Fruit fly (Drosophila melanogaster) whole organism, embryonic: ENCODE measurements around the gene Ns4.

Experiments
- Blimp-1 ChIP-seq: fragments of 200-800 bp; sonication (Bioruptor generic); optimal IDR thresholded peaks from 3 replicates; lab custom pipeline; 2018; ENCODE audit warnings: missing biosample characterization, missing genetic modification characterization, mild to moderate bottlenecking, moderate library complexity, missing genetic modification reagents
- CG10267 ChIP-seq: fragments of 200-800 bp; sonication (Bioruptor generic); optimal IDR thresholded peaks from 2 replicates; lab custom pipeline; 2018; ENCODE audit warnings: missing biosample characterization, mild to moderate bottlenecking, missing genetic modification characterization, moderate library complexity
- CG11085 ChIP-seq: fragments of 200-800 bp; sonication (Bioruptor generic); IDR thresholded peaks from 2 replicates; pipeline ENCODE4 v1.3.6; 2022; ENCODE audit warnings: missing biosample characterization, missing genetic modification characterization
- CG12391 ChIP-seq: fragments of 200-800 bp; sonication (Bioruptor generic); optimal IDR thresholded peaks from 3 replicates; lab custom pipeline; 2018; ENCODE audit warnings: missing biosample characterization, mild to moderate bottlenecking, missing genetic modification characterization, moderate library complexity
- CG1647 ChIP-seq: fragments of 200-800 bp; sonication (Bioruptor generic); optimal IDR thresholded peaks from 3 replicates; lab custom pipeline; 2016; ENCODE audit warnings: missing biosample characterization, missing genetic modification characterization
- CG16815 ChIP-seq: fragments of 200-800 bp; sonication (Bioruptor generic); optimal IDR thresholded peaks from 3 replicates; lab custom pipeline; 2017; ENCODE audit warnings: missing biosample characterization, mild to moderate bottlenecking, missing genetic modification characterization
- CG17612 ChIP-seq: fragments of 200-800 bp; sonication (Bioruptor generic); IDR thresholded peaks from 2 replicates; pipeline ENCODE4 v1.3.6; 2022; ENCODE audit warnings: missing biosample characterization, missing genetic modification characterization
- CG17829 ChIP-seq: fragments of 200-800 bp; optimal IDR thresholded peaks from 2 replicates; lab custom pipeline; 2019; ENCODE audit warnings: missing biosample characterization, mild to moderate bottlenecking, missing genetic modification characterization, moderate library complexity
- CG2116 ChIP-seq: fragments of 200-800 bp; sonication (Bioruptor generic); optimal IDR thresholded peaks from 3 replicates; lab custom pipeline; 2018; ENCODE audit warnings: missing biosample characterization, mild to moderate bottlenecking, missing genetic modification characterization
- CG2889 ChIP-seq: fragments of 200-800 bp; sonication (Bioruptor generic); IDR thresholded peaks from 3 replicates; pipeline ENCODE4 v1.3.6; 2022; ENCODE audit warnings: missing biosample characterization, missing genetic modification characterization
- CG3065 ChIP-seq: fragments of 200-800 bp; sonication (Bioruptor generic); optimal IDR thresholded peaks from 2 replicates; lab custom pipeline; 2016; ENCODE audit warnings: missing biosample characterization, missing genetic modification characterization
- CG31365 ChIP-seq: fragments of 200-800 bp; sonication (Bioruptor generic); optimal IDR thresholded peaks from 2 replicates; lab custom pipeline; 2018; ENCODE audit warnings: missing biosample characterization, mild to moderate bottlenecking, missing genetic modification characterization
- CG3281 ChIP-seq: fragments of 200-800 bp; sonication (Bioruptor generic); optimal IDR thresholded peaks from 3 replicates; lab custom pipeline; 2017; ENCODE audit warnings: missing biosample characterization, mild to moderate bottlenecking, missing genetic modification characterization
- CG43689 ChIP-seq: fragments of 200-800 bp; sonication (Bioruptor generic); IDR thresholded peaks from 2 replicates; pipeline ENCODE4 v1.3.6; 2022; ENCODE audit warnings: missing biosample characterization, missing genetic modification characterization
- CG6654 ChIP-seq: fragments of 200-800 bp; sonication (Bioruptor generic); optimal IDR thresholded peaks from 2 replicates; lab custom pipeline; 2017; ENCODE audit warnings: missing biosample characterization, mild to moderate bottlenecking, missing genetic modification characterization
- CG9817 ChIP-seq: fragments of 200-800 bp; sonication (Bioruptor generic); optimal IDR thresholded peaks from 2 replicates; lab custom pipeline; 2018; ENCODE audit warnings: missing biosample characterization, mild to moderate bottlenecking, missing genetic modification characterization, moderate library complexity
- CG9932 ChIP-seq: fragments of 200-800 bp; sonication (Bioruptor generic); IDR thresholded peaks from 2 replicates; pipeline ENCODE4 v1.3.6; 2022; ENCODE audit warnings: missing biosample characterization, missing genetic modification characterization
- CTCF ChIP-seq: fragments of 200-800 bp; sonication (Bioruptor generic); optimal IDR thresholded peaks from 2 replicates; lab custom pipeline; 2017; ENCODE audit warnings: missing biosample characterization, mild to moderate bottlenecking, missing genetic modification characterization, moderate library complexity
- Camta ChIP-seq: fragments of 200-800 bp; sonication (Bioruptor generic); optimal IDR thresholded peaks from 2 replicates; lab custom pipeline; 2016; ENCODE audit warnings: missing biosample characterization, missing genetic modification characterization
- HLH54F ChIP-seq: fragments of 200-800 bp; sonication (Bioruptor generic); optimal IDR thresholded peaks from 3 replicates; lab custom pipeline; 2016; ENCODE audit warnings: missing biosample characterization, missing genetic modification characterization
- HmgZ ChIP-seq: fragments of 200-800 bp; sonication (Bioruptor generic); optimal IDR thresholded peaks from 2 replicates; lab custom pipeline; 2018; ENCODE audit warnings: missing biosample characterization, mild to moderate bottlenecking, missing genetic modification characterization
- Hr3 ChIP-seq: fragments of 200-800 bp; sonication (Bioruptor generic); optimal IDR thresholded peaks from 3 replicates; lab custom pipeline; 2016; ENCODE audit warnings: missing biosample characterization, missing genetic modification characterization
- Hr39 ChIP-seq: fragments of >200 bp; optimal IDR thresholded peaks from 2 replicates; lab custom pipeline; 2017
- Hr51 ChIP-seq, 2 experiments: fragments of 200-800 bp; sonication (Bioruptor generic); optimal IDR thresholded peaks; 2 replicates in 1 of 2; 3 replicates in 1 of 2; lab custom pipeline; 2016 to 2018; ENCODE audit warnings: missing biosample characterization in 2 of 2, missing genetic modification characterization in 2 of 2, mild to moderate bottlenecking in 1 of 2, moderate library complexity in 1 of 2
- Lpt ChIP-seq: fragments of >200 bp; optimal IDR thresholded peaks from 2 replicates; lab custom pipeline; 2018; ENCODE audit warnings: missing biosample characterization, missing genetic modification characterization
- MESR4 ChIP-seq: fragments of 200-800 bp; sonication (Bioruptor generic); optimal IDR thresholded peaks from 2 replicates; lab custom pipeline; 2018; ENCODE audit warnings: missing biosample characterization, mild to moderate bottlenecking, missing genetic modification characterization, moderate library complexity
- Mes4 ChIP-seq: fragments of 200-800 bp; sonication (Bioruptor generic); optimal IDR thresholded peaks from 2 replicates; lab custom pipeline; 2016; ENCODE audit warnings: missing biosample characterization, missing genetic modification characterization
- Rx ChIP-seq: fragments of 200-800 bp; sonication (Bioruptor generic); IDR thresholded peaks from 2 replicates; pipeline ENCODE4 v1.3.6; 2022; ENCODE audit warnings: missing biosample characterization, missing genetic modification characterization
- Sox102F ChIP-seq: fragments of 200-800 bp; sonication (Bioruptor generic); optimal IDR thresholded peaks from 2 replicates; lab custom pipeline; 2018; ENCODE audit warnings: missing biosample characterization, mild to moderate bottlenecking, missing genetic modification characterization, moderate library complexity
- Ssrp ChIP-seq: fragments of 200-800 bp; sonication (Bioruptor generic); optimal IDR thresholded peaks from 2 replicates; lab custom pipeline; 2018; ENCODE audit warnings: missing biosample characterization, mild to moderate bottlenecking, missing genetic modification characterization, moderate library complexity
- Trl ChIP-seq, 3 experiments: fragments of >200 bp in 2 of 3; fragments of 200-800 bp in 1 of 3; sonication (Bioruptor generic) in 1 of 3; optimal IDR thresholded peaks; 2 replicates in 1 of 3; 3 replicates in 2 of 3; lab custom pipeline; 2016 to 2017; ENCODE audit warnings: missing biosample characterization in 1 of 3, missing genetic modification characterization in 1 of 3
- ase ChIP-seq: fragments of 200-800 bp; sonication (Bioruptor generic); IDR thresholded peaks from 3 replicates; pipeline ENCODE4 v1.3.6; 2022; ENCODE audit warnings: missing biosample characterization, missing genetic modification characterization
- bbx ChIP-seq: fragments of 200-800 bp; sonication (Bioruptor generic); IDR thresholded peaks from 2 replicates; pipeline ENCODE4 v1.3.6; 2022; ENCODE audit warnings: missing biosample characterization, missing genetic modification characterization; ENCODE audit not compliant: partially characterized antibody
- br ChIP-seq: fragments of >200 bp; optimal IDR thresholded peaks from 2 replicates; lab custom pipeline; 2017
- cad ChIP-seq: fragments of >200 bp; optimal IDR thresholded peaks from 2 replicates; lab custom pipeline; 2017; ENCODE audit warnings: missing biosample characterization, missing genetic modification characterization
- disco-r ChIP-seq: fragments of 200-800 bp; sonication (Bioruptor generic); optimal IDR thresholded peaks from 2 replicates; lab custom pipeline; 2016; ENCODE audit warnings: missing biosample characterization, missing genetic modification characterization
- dmrt11E ChIP-seq: fragments of 200-800 bp; sonication (Bioruptor generic); optimal IDR thresholded peaks from 3 replicates; lab custom pipeline; 2018; ENCODE audit warnings: missing biosample characterization, mild to moderate bottlenecking, missing genetic modification characterization, moderate library complexity
- eyg ChIP-seq: fragments of 200-800 bp; sonication (Bioruptor generic); optimal IDR thresholded peaks from 3 replicates; lab custom pipeline; 2016; ENCODE audit warnings: missing biosample characterization, missing genetic modification characterization
- hkb ChIP-seq, 2 experiments: fragments of 200-800 bp in 1 of 2; fragments of >200 bp in 1 of 2; sonication (Bioruptor generic) in 1 of 2; IDR thresholded peaks in 1 of 2; optimal IDR thresholded peaks in 1 of 2; 2 replicates each; pipeline versions ENCODE4 v1.3.6 to Lab custom; 2017 to 2022; ENCODE audit warnings: missing biosample characterization in 1 of 2, missing genetic modification characterization in 1 of 2
- jumu ChIP-seq: fragments of 200-800 bp; sonication (Bioruptor generic); optimal IDR thresholded peaks from 3 replicates; lab custom pipeline; 2016; ENCODE audit warnings: missing biosample characterization, missing genetic modification characterization
- lola ChIP-seq, 3 experiments: fragments of >200 bp in 2 of 3; fragments of 200-800 bp in 1 of 3; sonication (Bioruptor generic) in 1 of 3; optimal IDR thresholded peaks; 2 replicates each; lab custom pipeline; 2017 to 2019; ENCODE audit warnings: missing biosample characterization in 3 of 3, missing genetic modification characterization in 3 of 3, mild to moderate bottlenecking in 1 of 3, moderate library complexity in 1 of 3
- ranshi ChIP-seq: fragments of 200-800 bp; sonication (Bioruptor generic); IDR thresholded peaks from 2 replicates; pipeline ENCODE4 v1.3.6; 2022; ENCODE audit warnings: missing biosample characterization, missing genetic modification characterization
- sc ChIP-seq, 3 experiments: fragments of >200 bp in 2 of 3; fragments of 200-800 bp in 1 of 3; sonication (Bioruptor generic) in 1 of 3; optimal IDR thresholded peaks; 2 replicates in 2 of 3; 3 replicates in 1 of 3; lab custom pipeline; 2017; ENCODE audit warnings: mild to moderate bottlenecking in 1 of 3, missing biosample characterization in 1 of 3, missing genetic modification characterization in 1 of 3, missing genetic modification reagents in 1 of 3
- sd ChIP-seq: fragments of 200-800 bp; sonication (Bioruptor generic); optimal IDR thresholded peaks from 3 replicates; lab custom pipeline; 2018; ENCODE audit warnings: missing biosample characterization, mild to moderate bottlenecking, missing genetic modification characterization, moderate library complexity
- so ChIP-seq: fragments of 200-800 bp; sonication (Bioruptor generic); IDR thresholded peaks from 3 replicates; pipeline ENCODE4 v1.3.6; 2022; ENCODE audit warnings: missing biosample characterization, missing genetic modification characterization
- tx ChIP-seq: fragments of 200-800 bp; sonication (Bioruptor generic); optimal IDR thresholded peaks from 2 replicates; lab custom pipeline; 2016; ENCODE audit warnings: missing biosample characterization, missing genetic modification characterization
- vfl ChIP-seq: fragments of 200-800 bp; sonication (Bioruptor generic); optimal IDR thresholded peaks from 2 replicates; lab custom pipeline; 2016; ENCODE audit warnings: missing biosample characterization, missing genetic modification characterization
- vnd ChIP-seq: fragments of 200-800 bp; sonication (Bioruptor generic); IDR thresholded peaks from 3 replicates; pipeline ENCODE4 v1.3.6; 2022; ENCODE audit warnings: missing biosample characterization, missing genetic modification characterization; ENCODE audit not compliant: partially characterized antibody
- wor ChIP-seq: fragments of 200-800 bp; sonication (Bioruptor generic); IDR thresholded peaks from 2 replicates; pipeline ENCODE4 v1.3.6; 2022; ENCODE audit warnings: missing biosample characterization, missing genetic modification characterization
- z ChIP-seq: fragments of 200-800 bp; sonication (Bioruptor generic); IDR thresholded peaks from 3 replicates; pipeline ENCODE4 v1.3.6; 2022; ENCODE audit warnings: missing biosample characterization, missing genetic modification characterization

The Ns4 gene

DNA sequence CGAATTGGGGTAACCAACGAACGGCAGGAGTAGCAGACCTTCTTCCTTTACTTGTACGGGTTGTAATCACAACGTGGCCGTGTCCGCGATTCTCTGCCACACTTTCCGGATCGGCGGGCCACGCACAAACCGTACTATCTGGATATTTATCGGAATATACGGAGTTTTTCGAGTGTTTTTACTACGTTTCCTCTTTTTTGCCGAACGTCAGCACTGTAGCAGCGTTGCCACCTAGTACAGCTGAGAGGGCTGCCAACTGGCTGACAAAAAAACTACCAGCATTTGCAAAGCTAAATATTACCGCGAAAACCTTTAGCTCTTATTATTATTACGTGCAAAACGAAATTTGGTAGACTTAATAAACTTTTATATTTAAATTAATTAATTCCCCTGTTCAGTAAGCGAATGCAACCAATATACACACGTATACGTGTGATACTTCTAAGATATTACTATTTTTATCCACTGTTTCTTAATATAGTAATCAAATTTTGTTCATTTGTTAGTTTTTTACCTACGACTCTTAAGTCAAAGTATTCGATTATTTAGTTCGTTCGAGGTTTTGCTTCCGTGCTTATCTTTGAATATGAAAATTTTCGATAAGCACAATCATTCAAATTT, 18.1 kb upstream of the Ns4 start, which contains the start of gene TM9SF2 (continued):
- no peak for TF ChIP-seq Mes4
- TF ChIP-seq cad (GFP tag; lab: Kevin White, UChicago), result no peak
- no peak for TF ChIP-seq tx (GFP tag; lab: Kevin White, UChicago)
- no peak for TF ChIP-seq Trl (optimal IDR thresholded peaks at IDR 0.05; lab: Kevin White, UChicago)
- TF ChIP-seq Trl (GFP tag; optimal IDR thresholded peaks at IDR 0.05; lab: Kevin White, UChicago), result no peak
- no peak for TF ChIP-seq CG16815 (GFP tag; lab: Kevin White, UChicago)
- no peak for TF ChIP-seq so (GFP tag; lab: Robert Waterston, UW)
- no peak for TF ChIP-seq CG2116 (GFP tag; lab: Kevin White, UChicago)
- peak; percentile 38 for TF ChIP-seq CG9817 (tag; lab: Kevin White, UChicago)
- TF ChIP-seq CG11085 (GFP tag; lab: Robert Waterston, UW), result 0 out of 2 replicates have a peak, but pooled peaks have one; percentile 20
- TF ChIP-seq CG43689 (GFP tag; lab: Robert Waterston, UW), result no peak
- TF ChIP-seq Sox102F (GFP tag; lab: Kevin White, UChicago), result no peak
- TF ChIP-seq Ssrp (tag; lab: Kevin White, UChicago), result no peak
- no peak for TF ChIP-seq CG31365 (tag; lab: Kevin White, UChicago)
- no peak for TF ChIP-seq hkb (optimal IDR thresholded peaks at IDR 0.05; lab: Kevin White, UChicago)
- no peak for TF ChIP-seq hkb (GFP tag; IDR thresholded peaks at IDR 0.05; lab: Robert Waterston, UW)
- TF ChIP-seq vnd (GFP tag; lab: Robert Waterston, UW), result no peak
- TF ChIP-seq CG3065 (GFP tag; lab: Kevin White, UChicago), result no peak
- TF ChIP-seq sc (optimal IDR thresholded peaks at IDR 0.05; lab: Kevin White, UChicago), result no peak
- TF ChIP-seq sc (GFP tag; optimal IDR thresholded peaks at IDR 0.05; lab: Kevin White, UChicago), result no peak
- peak; percentile 34 for TF ChIP-seq CG12391 (tag; lab: Kevin White, UChicago)
- TF ChIP-seq lola (GFP tag; optimal IDR thresholded peaks at IDR 0.05; lab: Kevin White, UChicago), result no peak
- TF ChIP-seq z (GFP tag; lab: Robert Waterston, UW), result no peak
- peak; percentile 30 for TF ChIP-seq CG3281 (GFP tag; lab: Kevin White, UChicago)
- TF ChIP-seq dmrt11E, result no peak
- TF ChIP-seq CG6654 (GFP tag; lab: Kevin White, UChicago), result no peak
- no peak for TF ChIP-seq Hr51 (GFP tag; optimal IDR thresholded peaks at IDR 0.05; lab: Kevin White, UChicago)
- TF ChIP-seq jumu (GFP tag; lab: Kevin White, UChicago), result peak; percentile 18
- no peak for TF ChIP-seq disco-r (GFP tag; lab: Kevin White, UChicago)
- TF ChIP-seq HmgZ, result no peak
- TF ChIP-seq Hr39 (lab: Kevin White, UChicago), result no peak
- no peak for TF ChIP-seq ranshi (GFP tag; lab: Robert Waterston, UW)
- peak; percentile 53 for TF ChIP-seq CG9932 (GFP tag; lab: Robert Waterston, UW)
- no peak for TF ChIP-seq CG1647 (GFP tag; lab: Kevin White, UChicago)
- TF ChIP-seq CG17829 (tag; lab: Kevin White, UChicago), result peak; percentile 14
- no peak for TF ChIP-seq Rx (GFP tag; lab: Robert Waterston, UW)
- peak; percentile 35 for TF ChIP-seq Hr3 (GFP tag; lab: Kevin White, UChicago)
- TF ChIP-seq ase (GFP tag; lab: Robert Waterston, UW), result peak; percentile 13; the same call in 1 of the 3 replicates
- TF ChIP-seq MESR4 (GFP tag; lab: Kevin White, UChicago), result peak; percentile 66
- no peak for TF ChIP-seq sd
- no peak for TF ChIP-seq bbx (GFP tag; lab: Robert Waterston, UW)
- TF ChIP-seq HLH54F, result peak; percentile 38
- TF ChIP-seq Lpt, result no peak
- no peak for TF ChIP-seq wor (GFP tag; lab: Robert Waterston, UW)
- no peak for TF ChIP-seq eyg (GFP tag; lab: Kevin White, UChicago)
- no peak for TF ChIP-seq CTCF (GFP tag; lab: Kevin White, UChicago)
- no peak for TF ChIP-seq CG10267 (tag; lab: Kevin White, UChicago)
- TF ChIP-seq br (lab: Kevin White, UChicago), result no peak
- TF ChIP-seq CG2889 (GFP tag; lab: Robert Waterston, UW), result no peak
- TF ChIP-seq CG17612 (GFP tag; lab: Robert Waterston, UW), result no peak
- TF ChIP-seq Blimp-1 (GFP tag; lab: Kevin White, UChicago), result no peak
- TF ChIP-seq Camta, result peak; percentile 26
- TF ChIP-seq vfl (GFP tag; lab: Kevin White, UChicago), result peak; percentile 25
